Worm (Caenorhabditis elegans): ENCODE results near the gene dim-1.
A peak's percentile ranks its signal among the peaks of the same experiment; 100 is the strongest.

dim-1 gene

ce11 chrX:8022728-8023127 lies 35.3 kb downstream of the dim-1 start (continued):
- TF ChIP-seq pha-4 (tag; optimal IDR thresholded peaks at IDR 0.05) = peak; percentile 90

ce11 chrX:8021609-8022008 lies 36.4 kb downstream of the dim-1 start:
- TF ChIP-seq aptf-3 (GFP tag; IDR thresholded peaks at IDR 0.05) = peak; percentile 76; the same call in 1 of the 2 replicates
- no peak for TF ChIP-seq snpc-1.1 (tag; optimal IDR thresholded peaks at IDR 0.05; ENCODE audit: insufficient read depth)
- no peak for TF ChIP-seq lsy-27 (tag; optimal IDR thresholded peaks at IDR 0.05; ENCODE audit: borderline replicate concordance, insufficient read depth)
- TF ChIP-seq let-526 (GFP tag; IDR thresholded peaks at IDR 0.05) = peak; percentile 40; the same call in 1 of the 2 replicates
- no peak for TF ChIP-seq him-1 (tag; optimal IDR thresholded peaks at IDR 0.05)
- no peak for TF ChIP-seq lsl-1 (GFP tag; optimal IDR thresholded peaks at IDR 0.05)
- TF ChIP-seq lin-40 (tag; optimal IDR thresholded peaks at IDR 0.05) = peak; percentile 67
- TF ChIP-seq ztf-6 (GFP tag; IDR thresholded peaks at IDR 0.05) = no peak
- TF ChIP-seq B0035.1 (tag; optimal IDR thresholded peaks at IDR 0.05) = no peak
- TF ChIP-seq egl-44 (GFP tag; IDR thresholded peaks at IDR 0.05) = no peak
- no peak for TF ChIP-seq F37B4.10 (GFP tag; IDR thresholded peaks at IDR 0.05)
- TF ChIP-seq Y67H2A.10 (GFP tag; conservative IDR thresholded peaks at IDR 0.05) = 0 out of 2 replicates have a peak, but pooled peaks have one; percentile 14
- peak; percentile 52 for TF ChIP-seq ztf-18 (tag; optimal IDR thresholded peaks at IDR 0.05)
- TF ChIP-seq snpc-3.4 (tag; optimal IDR thresholded peaks at IDR 0.05) = no peak
- peak; percentile 80 for TF ChIP-seq K11D2.4 (GFP tag; IDR thresholded peaks at IDR 0.05)
- TF ChIP-seq cebp-1 (GFP tag; IDR thresholded peaks at IDR 0.05) = peak; percentile 28; the same call in 1 of the 2 replicates
- TF ChIP-seq cebp-1 (tag; optimal IDR thresholded peaks at IDR 0.05) = peak; percentile 93
- TF ChIP-seq nfyb-1 (GFP tag; IDR thresholded peaks at IDR 0.05) = peak; percentile 69; the same call in 1 of the 2 replicates
- peak; percentile 44 for TF ChIP-seq zim-3 (tag; optimal IDR thresholded peaks at IDR 0.05)
- peak; percentile 94 for TF ChIP-seq K12H6.12 (tag; optimal IDR thresholded peaks at IDR 0.05)
- TF ChIP-seq pbrm-1 (GFP tag; IDR thresholded peaks at IDR 0.05) = peak; percentile 54; the same call in 1 of the 2 replicates
- peak; percentile 35 for TF ChIP-seq madf-10 (tag; optimal IDR thresholded peaks at IDR 0.05)
- TF ChIP-seq ceh-58 (GFP tag; IDR thresholded peaks at IDR 0.05) = no peak
- peak; percentile 54; the same call in 1 of the 2 replicates for TF ChIP-seq dox-1 (GFP tag; IDR thresholded peaks at IDR 0.05)
- no peak for TF ChIP-seq D2030.7 (GFP tag; IDR thresholded peaks at IDR 0.05)
- TF ChIP-seq B0261.1 (tag; optimal IDR thresholded peaks at IDR 0.05) = no peak
- no peak for TF ChIP-seq dpl-1 (GFP tag; optimal IDR thresholded peaks at IDR 0.05)
- TF ChIP-seq egrh-3 (GFP tag; IDR thresholded peaks at IDR 0.05) = peak; percentile 13; the same call in 1 of the 2 replicates
- peak; percentile 12 for TF ChIP-seq tbp1 (GFP tag; optimal IDR thresholded peaks at IDR 0.05)
- no peak for TF ChIP-seq snpc-4 (GFP tag; optimal IDR thresholded peaks at IDR 0.05)
- TF ChIP-seq snpc-4 (tag; optimal IDR thresholded peaks at IDR 0.05) = peak in 2 of 4 experiments; percentile 27 to 30
- no peak for TF ChIP-seq nhr-179 (tag; optimal IDR thresholded peaks at IDR 0.05)
- TF ChIP-seq unc-130 (GFP tag; optimal IDR thresholded peaks at IDR 0.05) = no peak
- peak; percentile 16 for TF ChIP-seq akir-1 (GFP tag; optimal IDR thresholded peaks at IDR 0.05)
- no peak; the same call in 1 of the 2 replicates for TF ChIP-seq madf-3 (GFP tag; IDR thresholded peaks at IDR 0.05)
- TF ChIP-seq bed-1 (GFP tag; IDR thresholded peaks at IDR 0.05) = no peak
- TF ChIP-seq rpc-1 (optimal IDR thresholded peaks at IDR 0.05) = no peak
- no peak for TF ChIP-seq rpc-1 (tag; optimal IDR thresholded peaks at IDR 0.05)
- no peak for TF ChIP-seq madf-8 (GFP tag; conservative IDR thresholded peaks at IDR 0.05)
- no peak for TF ChIP-seq xnd-1 (tag; optimal IDR thresholded peaks at IDR 0.05)
- TF ChIP-seq hsf-1 (GFP tag; IDR thresholded peaks at IDR 0.05) = peak; percentile 47; the same call in 1 of the 2 replicates
- TF ChIP-seq mcd-1 (GFP tag; IDR thresholded peaks at IDR 0.05) = peak; percentile 20; the same call in 1 of the 2 replicates
- no peak for TF ChIP-seq sea-2 (GFP tag; IDR thresholded peaks at IDR 0.05)
- TF ChIP-seq cebp-2 (GFP tag; IDR thresholded peaks at IDR 0.05) = no peak
- TF ChIP-seq repo-1 (tag; optimal IDR thresholded peaks at IDR 0.05) = no peak
- TF ChIP-seq ztf-3 (GFP tag; optimal IDR thresholded peaks at IDR 0.05) = no peak
